Worm (Caenorhabditis elegans) whole organism, early embryonic: ENCODE results near the gene F38A5.22.
"Not testable (repeated sequence)": the region's sequence is repeated elsewhere in the genome, so short reads cannot be mapped to it uniquely, and the experiment has no call there.

Experiments
- B0310.2 ChIP-seq: sonication (generic microtip); optimal IDR thresholded peaks from 2 replicates; lab custom pipeline; 2016; ENCODE audit warnings: mild to moderate bottlenecking, missing genetic modification characterization, missing compliant biosample characterization
- F13C5.2 ChIP-seq: sonication (generic microtip); optimal IDR thresholded peaks from 2 replicates; lab custom pipeline; 2017; ENCODE audit warnings: mild to moderate bottlenecking, missing genetic modification characterization, inconsistent platforms, missing compliant biosample characterization
- aly-1 ChIP-seq: sonication (generic microtip); optimal IDR thresholded peaks from 2 replicates; lab custom pipeline; 2016; ENCODE audit warnings: missing genetic modification characterization, missing compliant biosample characterization
- ama-1 ChIP-seq: fragments of 150-350 bp; optimal IDR thresholded peaks from 2 replicates; lab custom pipeline; 2014
- ets-7 ChIP-seq: sonication (generic microtip); optimal IDR thresholded peaks from 2 replicates; lab custom pipeline; 2016; ENCODE audit warnings: missing genotype, missing genetic modification characterization, missing compliant biosample characterization
- flt-1 ChIP-seq: fragments of 200-800 bp; sonication (Bioruptor generic); IDR thresholded peaks from 2 replicates; pipeline ENCODE4 v1.3.6; 2022; ENCODE audit warnings: missing genetic modification characterization, missing compliant biosample characterization
- hmbx-1 ChIP-seq: sonication (generic microtip); optimal IDR thresholded peaks from 2 replicates; lab custom pipeline; 2016; ENCODE audit warnings: mild to moderate bottlenecking, missing genetic modification characterization, missing compliant biosample characterization
- hnd-1 ChIP-seq: sonication (generic microtip); optimal IDR thresholded peaks from 2 replicates; lab custom pipeline; 2016; ENCODE audit warnings: missing genetic modification characterization, missing compliant biosample characterization
- scrt-1 ChIP-seq: fragments of 200-800 bp; sonication (Bioruptor generic); IDR thresholded peaks from 2 replicates; pipeline ENCODE4 v1.3.6; 2022; ENCODE audit warnings: missing genetic modification characterization, missing compliant biosample characterization

ce11 chrIV:6551359-6552031, 44.2 kb downstream of the F38A5.22 start:
- TF ChIP-seq hnd-1; ama-1 (lab: Kevin White, UChicago); ets-7; hmbx-1; scrt-1 (GFP tag; lab: Robert Waterston, UW); flt-1 (GFP tag; lab: Robert Waterston, UW); B0310.2 (tag; lab: Kevin White, UChicago); F13C5.2; aly-1: not testable (repeated sequence)
